Worm (Caenorhabditis elegans) whole organism, L1 larva: ENCODE measurements around the gene mob-2.

Experiments
- C04F5.9 ChIP-seq: sonication (generic microtip); optimal IDR thresholded peaks from 2 replicates; lab custom pipeline; 2016; ENCODE audit warnings: missing genetic modification characterization, missing compliant biosample characterization
- C16A3.4 ChIP-seq: fragments of 150-350 bp; optimal IDR thresholded peaks from 2 replicates; lab custom pipeline; 2014; ENCODE audit warnings: missing biosample characterization, missing genetic modification characterization
- C34B4.2 ChIP-seq: sonication (generic microtip); optimal IDR thresholded peaks from 2 replicates; lab custom pipeline; 2017; ENCODE audit warnings: mild to moderate bottlenecking, missing genetic modification characterization, missing compliant biosample characterization
- F16B12.6 ChIP-seq: fragments of 150-350 bp; optimal IDR thresholded peaks from 2 replicates; lab custom pipeline; 2014; ENCODE audit warnings: missing biosample characterization, missing genetic modification characterization
- Y116A8C.19 ChIP-seq: sonication (generic microtip); optimal IDR thresholded peaks from 2 replicates; lab custom pipeline; 2016; ENCODE audit warnings: missing compliant biosample characterization, missing genetic modification characterization, borderline replicate concordance
- ama-1 ChIP-seq: fragments of 150-350 bp; optimal IDR thresholded peaks from 2 replicates; lab custom pipeline; 2014
- blmp-1 ChIP-seq: fragments of 150-350 bp; optimal IDR thresholded peaks from 2 replicates; lab custom pipeline; 2014; ENCODE audit warnings: missing biosample characterization, missing genetic modification characterization
- ceh-63 ChIP-seq: fragments of 200-800 bp; sonication (Bioruptor generic); optimal IDR thresholded peaks from 2 replicates; lab custom pipeline; 2018; ENCODE audit warnings: mild to moderate bottlenecking, missing genetic modification characterization, missing compliant biosample characterization
- ceh-82 ChIP-seq, 3 experiments: fragments of 150-350 bp in 1 of 3; sonication (generic microtip) in 2 of 3; optimal IDR thresholded peaks; 2 replicates each; lab custom pipeline; 2014 to 2017; ENCODE audit warnings: missing biosample characterization in 3 of 3, missing genetic modification characterization in 3 of 3
- ceh-90 ChIP-seq: sonication (generic microtip); optimal IDR thresholded peaks from 2 replicates; lab custom pipeline; 2016; ENCODE audit warnings: missing genetic modification characterization, missing compliant biosample characterization
- ces-1 ChIP-seq: fragments of 150-350 bp; optimal IDR thresholded peaks from 2 replicates; lab custom pipeline; 2014; ENCODE audit warnings: missing biosample characterization, missing genetic modification reagents, missing genetic modification characterization
- dpl-1 ChIP-seq, 3 experiments: fragments of 150-350 bp in 2 of 3; sonication (generic microtip) in 1 of 3; optimal IDR thresholded peaks; 2 replicates each; lab custom pipeline; 2014 to 2017; ENCODE audit warnings: missing biosample characterization in 3 of 3, missing genetic modification characterization in 3 of 3, missing genetic modification reagents in 3 of 3
- efl-1 ChIP-seq, 4 experiments: fragments of 150-350 bp; optimal IDR thresholded peaks in 3 of 4; peaks in 1 of 4; 1 replicate in 1 of 4; 2 replicates in 3 of 4; lab custom pipeline; 2014; ENCODE audit warnings: missing biosample characterization in 2 of 4, missing genetic modification characterization in 2 of 4, missing genetic modification reagents in 2 of 4
- egl-27 ChIP-seq, 2 experiments: fragments of 150-350 bp in 1 of 2; sonication (generic microtip); optimal IDR thresholded peaks; 3 replicates each; lab custom pipeline; 2017 to 2018; ENCODE audit warnings: missing biosample characterization in 2 of 2, missing genetic modification characterization in 2 of 2, missing genetic modification reagents in 2 of 2
- fkh-10 ChIP-seq: sonication (generic microtip); optimal IDR thresholded peaks from 2 replicates; lab custom pipeline; 2017; ENCODE audit warnings: missing biosample characterization, missing genetic modification reagents, missing genetic modification characterization
- fkh-8 ChIP-seq: sonication (generic microtip); optimal IDR thresholded peaks from 2 replicates; lab custom pipeline; 2016; ENCODE audit warnings: mild to moderate bottlenecking, missing genetic modification characterization, missing compliant biosample characterization
- hlh-17 ChIP-seq: fragments of 200-800 bp; sonication (Bioruptor generic); optimal IDR thresholded peaks from 2 replicates; lab custom pipeline; 2018; ENCODE audit warnings: missing genetic modification characterization, mild to moderate bottlenecking, missing compliant biosample characterization, moderate library complexity, borderline replicate concordance
- hpl-2 ChIP-seq: fragments of 150-350 bp; optimal IDR thresholded peaks from 2 replicates; lab custom pipeline; 2014; ENCODE audit warnings: missing biosample characterization, missing genetic modification reagents, missing genetic modification characterization
- irx-1 ChIP-seq: sonication (generic microtip); optimal IDR thresholded peaks from 2 replicates; lab custom pipeline; 2016; ENCODE audit warnings: missing genetic modification characterization, missing compliant biosample characterization
- isw-1 ChIP-seq: fragments of 200-800 bp; sonication (Bioruptor generic); IDR thresholded peaks from 2 replicates; pipeline ENCODE4 v1.3.6; 2022; ENCODE audit warnings: missing genetic modification characterization, missing compliant biosample characterization
- jun-1 ChIP-seq: fragments of 150-350 bp; optimal IDR thresholded peaks from 2 replicates; lab custom pipeline; 2014; ENCODE audit warnings: missing biosample characterization, missing genetic modification reagents, missing genetic modification characterization
- lin-13 ChIP-seq: fragments of 150-350 bp; optimal IDR thresholded peaks from 2 replicates; lab custom pipeline; 2014; ENCODE audit warnings: missing biosample characterization, missing genetic modification reagents, missing genetic modification characterization
- lin-14 ChIP-seq: fragments of 200-800 bp; sonication (Bioruptor generic); optimal IDR thresholded peaks from 2 replicates; lab custom pipeline; 2018; ENCODE audit warnings: mild to moderate bottlenecking, missing genetic modification characterization, moderate library complexity, missing compliant biosample characterization
- lin-35 ChIP-seq, 2 experiments: fragments of 150-350 bp; optimal IDR thresholded peaks; 2 replicates each; lab custom pipeline; 2014; ENCODE audit warnings: missing biosample characterization in 2 of 2, missing genetic modification characterization in 2 of 2, missing genetic modification reagents in 2 of 2
- mdl-1 ChIP-seq, 2 experiments: fragments of 150-350 bp; optimal IDR thresholded peaks; 2 replicates each; lab custom pipeline; 2014 to 2017; ENCODE audit warnings: missing biosample characterization in 2 of 2, missing genetic modification characterization in 2 of 2, inconsistent platforms in 1 of 2
- nhr-12 ChIP-seq: sonication (generic microtip); optimal IDR thresholded peaks from 2 replicates; lab custom pipeline; 2017; ENCODE audit warnings: missing biosample characterization, missing genetic modification characterization
- nhr-237 ChIP-seq: fragments of 150-350 bp; optimal IDR thresholded peaks from 2 replicates; lab custom pipeline; 2014; ENCODE audit warnings: missing biosample characterization, missing genetic modification characterization
- nhr-47 ChIP-seq: sonication (generic microtip); optimal IDR thresholded peaks from 2 replicates; lab custom pipeline; 2016; ENCODE audit warnings: mild to moderate bottlenecking, missing genetic modification characterization, moderate library complexity, missing compliant biosample characterization
- nhr-76 ChIP-seq: sonication (generic microtip); optimal IDR thresholded peaks from 2 replicates; lab custom pipeline; 2017; ENCODE audit warnings: missing biosample characterization, missing genetic modification characterization
- nhr-77 ChIP-seq: fragments of 150-350 bp; optimal IDR thresholded peaks from 2 replicates; lab custom pipeline; 2014; ENCODE audit warnings: missing biosample characterization, missing genetic modification characterization
- nhr-84 ChIP-seq: sonication (generic microtip); optimal IDR thresholded peaks from 2 replicates; lab custom pipeline; 2017; ENCODE audit warnings: missing biosample characterization, missing genetic modification characterization
- pag-3 ChIP-seq: sonication (generic microtip); optimal IDR thresholded peaks from 2 replicates; lab custom pipeline; 2017; ENCODE audit warnings: missing genetic modification characterization, mild to moderate bottlenecking, missing compliant biosample characterization, antibody characterized with exemption, borderline replicate concordance; ENCODE audit not compliant: insufficient read depth
- pax-3 ChIP-seq: fragments of 200-800 bp; sonication (Bioruptor generic); optimal IDR thresholded peaks from 2 replicates; lab custom pipeline; 2018; ENCODE audit warnings: mild to moderate bottlenecking, missing genetic modification characterization, moderate library complexity, missing compliant biosample characterization
- pqm-1 ChIP-seq: sonication (generic microtip); optimal IDR thresholded peaks from 3 replicates; lab custom pipeline; 2017; ENCODE audit warnings: missing biosample characterization, missing genetic modification characterization
- rnt-1 ChIP-seq: sonication (generic microtip); optimal IDR thresholded peaks from 2 replicates; lab custom pipeline; 2016; ENCODE audit warnings: mild to moderate bottlenecking, missing genetic modification characterization, moderate library complexity, missing compliant biosample characterization
- sptf-1 ChIP-seq: fragments of 150-350 bp; optimal IDR thresholded peaks from 2 replicates; lab custom pipeline; 2014; ENCODE audit warnings: missing biosample characterization, missing genetic modification characterization
- swsn-7 ChIP-seq: sonication (generic microtip); optimal IDR thresholded peaks from 2 replicates; lab custom pipeline; 2016; ENCODE audit warnings: missing genetic modification characterization, missing compliant biosample characterization
- tbx-2 ChIP-seq: sonication (generic microtip); optimal IDR thresholded peaks from 2 replicates; lab custom pipeline; 2016; ENCODE audit warnings: missing genetic modification characterization, missing compliant biosample characterization
- tlp-1 ChIP-seq: fragments of 150-350 bp; optimal IDR thresholded peaks from 2 replicates; lab custom pipeline; 2014; ENCODE audit warnings: missing biosample characterization, missing genetic modification characterization
- unc-130 ChIP-seq: fragments of 150-350 bp; optimal IDR thresholded peaks from 2 replicates; lab custom pipeline; 2017; ENCODE audit warnings: missing biosample characterization, missing genetic modification characterization, inconsistent platforms
- unc-86 ChIP-seq: sonication (generic microtip); optimal IDR thresholded peaks from 2 replicates; lab custom pipeline; 2016; ENCODE audit warnings: missing genetic modification characterization, missing compliant biosample characterization
- unc-98 ChIP-seq: fragments of 200-800 bp; sonication (Bioruptor generic); IDR thresholded peaks from 2 replicates; pipeline ENCODE4 v1.3.6; 2022; ENCODE audit warnings: missing genetic modification characterization, missing compliant biosample characterization
- vab-15 ChIP-seq: sonication (generic microtip); optimal IDR thresholded peaks from 2 replicates; lab custom pipeline; 2017; ENCODE audit warnings: missing genotype, mild to moderate bottlenecking, missing genetic modification characterization, missing compliant biosample characterization
- xbp-1 ChIP-seq: sonication (generic microtip); optimal IDR thresholded peaks from 2 replicates; lab custom pipeline; 2016; ENCODE audit warnings: missing genetic modification characterization, missing compliant biosample characterization
- zag-1 ChIP-seq: fragments of 150-350 bp; optimal IDR thresholded peaks from 2 replicates; lab custom pipeline; 2014; ENCODE audit warnings: missing biosample characterization, missing genetic modification characterization
- zip-4 ChIP-seq: fragments of 200-800 bp; sonication (Bioruptor generic); optimal IDR thresholded peaks from 2 replicates; lab custom pipeline; 2018; ENCODE audit warnings: mild to moderate bottlenecking, missing genetic modification characterization, moderate library complexity, missing compliant biosample characterization
- ztf-11 ChIP-seq, 2 experiments: sonication (generic microtip); optimal IDR thresholded peaks; 2 replicates each; lab custom pipeline; 2016 to 2017; ENCODE audit warnings: missing genetic modification characterization in 2 of 2, missing biosample characterization in 1 of 2, missing compliant biosample characterization in 1 of 2
- ztf-4 ChIP-seq: fragments of 150-350 bp; optimal IDR thresholded peaks from 2 replicates; lab custom pipeline; 2014; ENCODE audit warnings: missing biosample characterization, missing genetic modification characterization

mob-2 gene

ce11 chrX:13113457-13113856 is 56.4 kb downstream of the mob-2 start, which contains the start of gene F17H10.2 (continued):
- TF ChIP-seq unc-130 (peak; percentile 77), nhr-84 (no peak), hlh-17 (GFP tag; lab: Kevin White, UChicago) (no peak), efl-1 (optimal IDR thresholded peaks at IDR 0.05; lab: Kevin White, UChicago) (peak in 1 of 2 experiments; percentile 1), efl-1 (GFP tag; optimal IDR thresholded peaks at IDR 0.05 in 1 of 2; lab: Kevin White, UChicago) (peak in 1 of 2 experiments; percentile 89), nhr-77 (tag; lab: Kevin White, UChicago) (no peak), ztf-11 (tag; optimal IDR thresholded peaks at IDR 0.05; lab: Kevin White, UChicago) (no peak), pqm-1 (tag; lab: Kevin White, UChicago) (no peak), hpl-2 (no peak), swsn-7 (no peak), C34B4.2 (tag; lab: Kevin White, UChicago) (no peak), xbp-1 (tag; lab: Kevin White, UChicago) (no peak), pax-3 (tag; lab: Kevin White, UChicago) (no peak), blmp-1 (tag; lab: Kevin White, UChicago) (peak; percentile 93), rnt-1 (no peak), zag-1 (tag; lab: Kevin White, UChicago) (no peak), vab-15 (tag; lab: Kevin White, UChicago) (peak; percentile 77), fkh-10 (GFP tag; lab: Kevin White, UChicago) (no peak), unc-86 (tag; lab: Kevin White, UChicago) (no peak), Y116A8C.19 (no peak), nhr-76 (tag; lab: Kevin White, UChicago) (no peak), jun-1 (no peak), nhr-237 (tag; lab: Kevin White, UChicago) (no peak), unc-98 (GFP tag; lab: Robert Waterston, UW) (no peak), irx-1 (peak; percentile 62), ces-1 (GFP tag; lab: Kevin White, UChicago) (no peak), dpl-1 (GFP tag; optimal IDR thresholded peaks at IDR 0.05; lab: Kevin White, UChicago) (peak in 2 of 3 experiments; percentile 9 to 18), lin-35 (GFP tag; optimal IDR thresholded peaks at IDR 0.05; lab: Kevin White, UChicago) (peak in 1 of 2 experiments; percentile 72), nhr-12 (tag; lab: Kevin White, UChicago) (no peak), zip-4 (GFP tag; lab: Kevin White, UChicago) (no peak), lin-13 (GFP tag; lab: Kevin White, UChicago) (no peak), pag-3 (tag; lab: Kevin White, UChicago) (no peak), ceh-63 (GFP tag; lab: Kevin White, UChicago) (no peak), ceh-82 (tag; optimal IDR thresholded peaks at IDR 0.05; lab: Kevin White, UChicago) (no peak), F16B12.6 (no peak), nhr-47 (peak; percentile 34), lin-14 (GFP tag; lab: Kevin White, UChicago) (peak; percentile 87), tbx-2 (peak; percentile 55), egl-27 (tag; optimal IDR thresholded peaks at IDR 0.05; lab: Kevin White, UChicago) (no peak), ama-1 (no peak), C04F5.9 (no peak), fkh-8 (tag; lab: Kevin White, UChicago) (no peak), mdl-1 (tag; optimal IDR thresholded peaks at IDR 0.05; lab: Kevin White, UChicago) (peak in 1 of 2 experiments; percentile 91), isw-1 (GFP tag; lab: Robert Waterston, UW) (no peak), ztf-4 (tag; lab: Kevin White, UChicago) (no peak), ceh-90 (tag; lab: Kevin White, UChicago) (no peak), sptf-1 (no peak), C16A3.4 (no peak), tlp-1 (no peak)
